Fruit fly (Drosophila melanogaster): ENCODE measurements around the gene Sfp65A.

The Sfp65A gene

dm6 chr3L:6371406-6371805, 21.3 kb downstream of the Sfp65A start (continued):
- peak; percentile 45 for TF ChIP-seq fd59A (GFP tag; optimal IDR thresholded peaks at IDR 0.05)
- TF ChIP-seq CG6854 (GFP tag; optimal IDR thresholded peaks at IDR 0.05) = no peak
- TF ChIP-seq CG11902 (GFP tag; optimal IDR thresholded peaks at IDR 0.05) = peak; percentile 47
- peak; percentile 33 for TF ChIP-seq lz (GFP tag; optimal IDR thresholded peaks at IDR 0.05)
- peak; percentile 87 for TF ChIP-seq CG6163 (GFP tag; IDR thresholded peaks at IDR 0.05)
- TF ChIP-seq CG3032 (tag; optimal IDR thresholded peaks at IDR 0.05) = peak; percentile 16
- peak; percentile 14 for TF ChIP-seq Sox14 (GFP tag; optimal IDR thresholded peaks at IDR 0.05)
- peak; percentile 51 for TF ChIP-seq CG10631 (GFP tag; optimal IDR thresholded peaks at IDR 0.05)
- TF ChIP-seq Hr4 (GFP tag; optimal IDR thresholded peaks at IDR 0.05) = no peak
- TF ChIP-seq CG11762 (GFP tag; optimal IDR thresholded peaks at IDR 0.05; ENCODE audit: insufficient read depth) = peak; percentile 63
- TF ChIP-seq CG15336 (GFP tag; IDR thresholded peaks at IDR 0.05) = no peak
- TF ChIP-seq CG31627 (GFP tag; optimal IDR thresholded peaks at IDR 0.05) = peak; percentile 10
- no peak for TF ChIP-seq Hr38 (GFP tag; optimal IDR thresholded peaks at IDR 0.05)
- TF ChIP-seq esn (GFP tag; optimal IDR thresholded peaks at IDR 0.05) = peak; percentile 25
- TF ChIP-seq CG32006 (GFP tag; optimal IDR thresholded peaks at IDR 0.05) = peak; percentile 29
- TF ChIP-seq Ets96B (tag; optimal IDR thresholded peaks at IDR 0.05) = peak; percentile 43
- TF ChIP-seq Sox102F (GFP tag; optimal IDR thresholded peaks at IDR 0.05) = no peak
- no peak for TF ChIP-seq fkh (GFP tag; optimal IDR thresholded peaks at IDR 0.05)
- TF ChIP-seq CG1621 (tag; optimal IDR thresholded peaks at IDR 0.05) = no peak
- peak; percentile 13 for TF ChIP-seq Smox (GFP tag; optimal IDR thresholded peaks at IDR 0.05)
- no peak for TF ChIP-seq CG34406 (GFP tag; optimal IDR thresholded peaks at IDR 0.05)

- no peak for TF ChIP-seq Hr38 (GFP tag; optimal IDR thresholded peaks at IDR 0.05)
- no peak for TF ChIP-seq Sox14 (GFP tag; optimal IDR thresholded peaks at IDR 0.05)
- no peak for TF ChIP-seq Sox15 (GFP tag; optimal IDR thresholded peaks at IDR 0.05)
- no peak for TF ChIP-seq CG11762 (GFP tag; optimal IDR thresholded peaks at IDR 0.05; ENCODE audit: insufficient read depth)
- TF ChIP-seq CG32006 (GFP tag; optimal IDR thresholded peaks at IDR 0.05) = no peak
- no peak for TF ChIP-seq fkh (GFP tag; optimal IDR thresholded peaks at IDR 0.05)
- TF ChIP-seq CG8119 (GFP tag; IDR thresholded peaks at IDR 0.05) = no peak
Measured at dm6 chr3L:6387754-6388153, 37.7 kb downstream of the Sfp65A start.

dm6 chr3L:6391354-6391753, 41.3 kb downstream of the Sfp65A start:
- TF ChIP-seq Sox15 (GFP tag; optimal IDR thresholded peaks at IDR 0.05) (no peak), CG16779 (tag; optimal IDR thresholded peaks at IDR 0.05) (no peak), CG10631 (GFP tag; optimal IDR thresholded peaks at IDR 0.05) (peak; percentile 51), Eip78C (GFP tag) (peak; percentile 49), CG8632 (GFP tag; optimal IDR thresholded peaks at IDR 0.05) (no peak), cyc (GFP tag; optimal IDR thresholded peaks at IDR 0.05) (no peak), CG6792 (GFP tag; optimal IDR thresholded peaks at IDR 0.05) (no peak), CG10669 (GFP tag; optimal IDR thresholded peaks at IDR 0.05) (peak; percentile 76), Ets21C (GFP tag; optimal IDR thresholded peaks at IDR 0.05) (no peak), spab (GFP tag; optimal IDR thresholded peaks at IDR 0.05) (peak; percentile 71), CG11762 (GFP tag; optimal IDR thresholded peaks at IDR 0.05; ENCODE audit: insufficient read depth) (no peak), eg (GFP tag; IDR thresholded peaks at IDR 0.05) (no peak), dsx (GFP tag; optimal IDR thresholded peaks at IDR 0.05; ENCODE audit: poor library complexity, severe bottlenecking) (peak; percentile 8), Lpt (GFP tag; optimal IDR thresholded peaks at IDR 0.05) (no peak), acj6 (GFP tag; optimal IDR thresholded peaks at IDR 0.05) (no peak), net (GFP tag; optimal IDR thresholded peaks at IDR 0.05) (no peak), CG7368 (GFP tag; optimal IDR thresholded peaks at IDR 0.05) (peak; percentile 11), achi (GFP tag; optimal IDR thresholded peaks at IDR 0.05) (peak; percentile 7), CG31627 (GFP tag; optimal IDR thresholded peaks at IDR 0.05) (no peak), Met (GFP tag; optimal IDR thresholded peaks at IDR 0.05) (no peak), CG6163 (GFP tag; IDR thresholded peaks at IDR 0.05) (peak; percentile 56; the same call in 2 of the 3 replicates), Blimp-1 (GFP tag; optimal IDR thresholded peaks at IDR 0.05) (no peak), CG9139 (GFP tag; optimal IDR thresholded peaks at IDR 0.05) (peak; percentile 3), Sox14 (GFP tag; optimal IDR thresholded peaks at IDR 0.05) (no peak), vri (GFP tag; optimal IDR thresholded peaks at IDR 0.05) (no peak), CG8319 (GFP tag; optimal IDR thresholded peaks at IDR 0.05) (no peak), CG11902 (GFP tag; optimal IDR thresholded peaks at IDR 0.05) (no peak), CG3919 (GFP tag; optimal IDR thresholded peaks at IDR 0.05) (peak; percentile 48), fd85E (GFP tag; optimal IDR thresholded peaks at IDR 0.05) (no peak), pdm3 (GFP tag; optimal IDR thresholded peaks at IDR 0.05) (no peak), Hr39 (GFP tag; optimal IDR thresholded peaks at IDR 0.05) (no peak), Eip93F (GFP tag; optimal IDR thresholded peaks at IDR 0.05) (no peak)
